Worm (Caenorhabditis elegans): ENCODE measurements around the gene ZC449.5.

The ZC449.5 gene

ce11 chrX:4987617-4988016 lies 50.0 kb downstream of the ZC449.5 start:
- TF ChIP-seq nhr-25 (tag; optimal IDR thresholded peaks at IDR 0.05), result no peak

DNA sequence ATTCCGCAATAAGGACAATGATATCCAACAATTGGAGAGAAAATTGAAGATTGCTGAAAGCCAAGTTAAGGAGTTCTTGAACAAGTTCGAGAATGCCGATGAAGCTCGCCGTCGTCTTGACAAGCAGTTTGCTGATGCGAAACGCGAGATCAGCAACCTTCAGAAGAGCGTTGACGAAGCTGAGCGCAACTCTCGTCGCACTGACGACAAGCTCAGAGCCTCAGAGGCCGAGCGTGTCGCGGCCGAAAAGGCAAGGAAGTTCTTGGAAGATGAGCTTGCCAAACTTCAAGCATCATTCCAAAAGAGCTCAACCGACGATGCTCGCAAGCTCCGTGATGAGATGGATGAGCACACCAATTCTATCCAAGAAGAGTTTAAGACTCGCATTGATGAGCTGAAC lies 51.2 kb downstream of the ZC449.5 start:
- TF ChIP-seq nhr-43 (tag; optimal IDR thresholded peaks at IDR 0.05; ENCODE audit: poor library complexity, severe bottlenecking) (no peak), eor-1 (tag; optimal IDR thresholded peaks at IDR 0.05) (no peak), nhr-77 (tag; optimal IDR thresholded peaks at IDR 0.05) (no peak)

Data from whole organism, L3 larva.